Worm (Caenorhabditis elegans): ENCODE measurements around the gene pigq-1.

The pigq-1 gene

ce11 chrIV:11109771-11110170, 37.3 kb downstream of the pigq-1 start, which contains the start of gene pigk-1:
Gene pigk-1, minus strand, starts transcription at chrIV:11110018.
- peak; percentile 9 for TF ChIP-seq ama-1 (optimal IDR thresholded peaks at IDR 0.05)
- peak; percentile 24 for TF ChIP-seq nhr-43 (tag; optimal IDR thresholded peaks at IDR 0.05; ENCODE audit: poor library complexity, severe bottlenecking)
- no peak for TF ChIP-seq lin-15B (tag; optimal IDR thresholded peaks at IDR 0.05)
- no peak for TF ChIP-seq sea-2 (GFP tag; optimal IDR thresholded peaks at IDR 0.05)
- TF ChIP-seq elt-3 (tag; optimal IDR thresholded peaks at IDR 0.05): no peak
- TF ChIP-seq R02D3.7 (tag; optimal IDR thresholded peaks at IDR 0.05): peak; percentile 15
- no peak for TF ChIP-seq aly-2 (tag; optimal IDR thresholded peaks at IDR 0.05)

- no peak for TF ChIP-seq nhr-76 (tag; optimal IDR thresholded peaks at IDR 0.05)
- TF ChIP-seq nhr-43 (tag; optimal IDR thresholded peaks at IDR 0.05; ENCODE audit: poor library complexity, severe bottlenecking): no peak
- TF ChIP-seq ztf-4 (tag; optimal IDR thresholded peaks at IDR 0.05): no peak
- no peak for TF ChIP-seq nhr-11 (tag; optimal IDR thresholded peaks at IDR 0.05)
- no peak for TF ChIP-seq lsy-12 (tag; optimal IDR thresholded peaks at IDR 0.05)
- no peak for TF ChIP-seq fkh-2 (tag; optimal IDR thresholded peaks at IDR 0.05)
- no peak for TF ChIP-seq mdl-1 (tag; optimal IDR thresholded peaks at IDR 0.05)
- no peak for TF ChIP-seq ceh-28 (tag; optimal IDR thresholded peaks at IDR 0.05)
- TF ChIP-seq nhr-237 (tag; optimal IDR thresholded peaks at IDR 0.05): no peak
- no peak for TF ChIP-seq tbx-2 (tag; optimal IDR thresholded peaks at IDR 0.05)
- no peak for TF ChIP-seq nhr-25 (tag; optimal IDR thresholded peaks at IDR 0.05)
- no peak for TF ChIP-seq jun-1 (tag; optimal IDR thresholded peaks at IDR 0.05)
- no peak for TF ChIP-seq fkh-10 (GFP tag; optimal IDR thresholded peaks at IDR 0.05)
- TF ChIP-seq pqm-1 (tag; optimal IDR thresholded peaks at IDR 0.05): no peak
- no peak for TF ChIP-seq lin-39 (tag; optimal IDR thresholded peaks at IDR 0.05)
- TF ChIP-seq elt-3 (tag; optimal IDR thresholded peaks at IDR 0.05): no peak
- TF ChIP-seq nhr-28 (tag; optimal IDR thresholded peaks at IDR 0.05): no peak
- TF ChIP-seq hmg-11 (tag; optimal IDR thresholded peaks at IDR 0.05): no peak
- no peak for TF ChIP-seq nhr-23 (tag; optimal IDR thresholded peaks at IDR 0.05)
- no peak for TF ChIP-seq elt-2 (tag; optimal IDR thresholded peaks at IDR 0.05)
Measured at ce11 chrIV:11105724-11106123, 41.3 kb downstream of the pigq-1 start, which contains the start of gene srlf-24. Gene srlf-24, minus strand, starts transcription at chrIV:11105824.

- TF ChIP-seq lin-39 (tag; optimal IDR thresholded peaks at IDR 0.05) (no peak), nhr-23 (tag; optimal IDR thresholded peaks at IDR 0.05) (no peak), aly-2 (tag; optimal IDR thresholded peaks at IDR 0.05) (no peak), pqm-1 (tag; optimal IDR thresholded peaks at IDR 0.05) (no peak), nhr-12 (tag; optimal IDR thresholded peaks at IDR 0.05) (no peak), ZK546.5 (tag; optimal IDR thresholded peaks at IDR 0.05) (no peak), zag-1 (tag; optimal IDR thresholded peaks at IDR 0.05) (no peak), nfya-1 (tag; optimal IDR thresholded peaks at IDR 0.05; ENCODE audit: insufficient read depth) (no peak), hmg-11 (tag; optimal IDR thresholded peaks at IDR 0.05) (no peak), ceh-28 (tag; optimal IDR thresholded peaks at IDR 0.05) (no peak), pha-4 (tag; optimal IDR thresholded peaks at IDR 0.05) (no peak), nhr-11 (tag; optimal IDR thresholded peaks at IDR 0.05) (no peak), fkh-2 (tag; optimal IDR thresholded peaks at IDR 0.05) (no peak), nhr-237 (tag; optimal IDR thresholded peaks at IDR 0.05) (no peak)
Measured at ce11 chrIV:11103501-11103900, 43.5 kb downstream of the pigq-1 start.

ce11 chrIV:11102608-11103007, 44.4 kb downstream of the pigq-1 start, which contains the start of gene srlf-17:
Gene srlf-17, minus strand, starts transcription at chrIV:11102708.
- TF ChIP-seq elt-2 (tag; optimal IDR thresholded peaks at IDR 0.05): no peak
- no peak for TF ChIP-seq hmg-11 (tag; optimal IDR thresholded peaks at IDR 0.05)
- TF ChIP-seq ceh-28 (tag; optimal IDR thresholded peaks at IDR 0.05): no peak
- TF ChIP-seq ceh-9 (tag; optimal IDR thresholded peaks at IDR 0.05): no peak
- TF ChIP-seq nhr-25 (tag; optimal IDR thresholded peaks at IDR 0.05): no peak
- no peak for TF ChIP-seq pha-4 (tag; optimal IDR thresholded peaks at IDR 0.05)
- no peak for TF ChIP-seq pqm-1 (tag; optimal IDR thresholded peaks at IDR 0.05)
- no peak for TF ChIP-seq elt-1 (tag; optimal IDR thresholded peaks at IDR 0.05)
- TF ChIP-seq daf-12 (tag; optimal IDR thresholded peaks at IDR 0.05): no peak
- TF ChIP-seq snpc-4 (tag; optimal IDR thresholded peaks at IDR 0.05): no peak
- no peak for TF ChIP-seq nhr-77 (tag; optimal IDR thresholded peaks at IDR 0.05)
- no peak for TF ChIP-seq nhr-11 (tag; optimal IDR thresholded peaks at IDR 0.05)
- TF ChIP-seq eor-1 (tag; optimal IDR thresholded peaks at IDR 0.05): no peak
- no peak for TF ChIP-seq skn-1 (tag; optimal IDR thresholded peaks at IDR 0.05)
- no peak for TF ChIP-seq ztf-4 (tag; optimal IDR thresholded peaks at IDR 0.05)
- TF ChIP-seq lsy-12 (tag; optimal IDR thresholded peaks at IDR 0.05): no peak
- no peak for TF ChIP-seq mml-1 (tag; optimal IDR thresholded peaks at IDR 0.05)
- TF ChIP-seq fkh-10 (GFP tag; optimal IDR thresholded peaks at IDR 0.05): no peak
